Worm (Caenorhabditis elegans) whole organism, mixed stage, embryonic: ENCODE results near the gene C16C10.9.
A peak's percentile ranks its signal among the peaks of the same experiment; 100 is the strongest.

Source experiments
- M03D4.4 ChIP-seq: sonication (generic microtip); optimal IDR thresholded peaks from 2 replicates; lab custom pipeline; 2017; ENCODE audit warnings: mild to moderate bottlenecking, missing genetic modification characterization, missing compliant biosample characterization
- bed-3 ChIP-seq: fragments of 200-800 bp; sonication (Bioruptor generic); optimal IDR thresholded peaks from 3 replicates; lab custom pipeline; 2018; ENCODE audit warnings: mild to moderate bottlenecking, missing genetic modification characterization, moderate library complexity, missing compliant biosample characterization
- blmp-1 ChIP-seq: fragments of 150-350 bp; optimal IDR thresholded peaks from 2 replicates; lab custom pipeline; 2014; ENCODE audit warnings: missing biosample characterization, missing genetic modification characterization
- ceh-39 ChIP-seq: fragments of 150-350 bp; optimal IDR thresholded peaks from 2 replicates; lab custom pipeline; 2014; ENCODE audit warnings: missing biosample characterization, missing genetic modification characterization
- ceh-43 ChIP-seq: fragments of 200-800 bp; sonication (Bioruptor generic); optimal IDR thresholded peaks from 2 replicates; lab custom pipeline; 2018; ENCODE audit warnings: mild to moderate bottlenecking, missing genetic modification characterization, moderate library complexity, missing compliant biosample characterization
- ces-1 ChIP-seq: fragments of 150-350 bp; optimal IDR thresholded peaks from 2 replicates; lab custom pipeline; 2014; ENCODE audit warnings: missing biosample characterization, missing genetic modification reagents, missing genetic modification characterization
- cnd-1 ChIP-seq: fragments of 200-800 bp; sonication (Bioruptor generic); optimal IDR thresholded peaks from 2 replicates; lab custom pipeline; 2018; ENCODE audit warnings: mild to moderate bottlenecking, missing genetic modification characterization, missing compliant biosample characterization
- drap-1 ChIP-seq: fragments of 200-800 bp; sonication (Bioruptor generic); optimal IDR thresholded peaks from 3 replicates; lab custom pipeline; 2018; ENCODE audit warnings: mild to moderate bottlenecking, missing genetic modification characterization, missing compliant biosample characterization
- elt-1 ChIP-seq: sonication (generic microtip); optimal IDR thresholded peaks from 2 replicates; lab custom pipeline; 2017; ENCODE audit warnings: missing genetic modification characterization, mild to moderate bottlenecking, missing compliant biosample characterization, antibody characterized with exemption, moderate library complexity, borderline replicate concordance; ENCODE audit not compliant: insufficient read depth
- elt-3 ChIP-seq: fragments of 150-350 bp; optimal IDR thresholded peaks from 2 replicates; lab custom pipeline; 2014; ENCODE audit warnings: missing biosample characterization, missing genetic modification characterization
- ham-2 ChIP-seq: fragments of 200-800 bp; sonication (Bioruptor generic); optimal IDR thresholded peaks from 2 replicates; lab custom pipeline; 2018; ENCODE audit warnings: mild to moderate bottlenecking, missing genetic modification characterization, missing compliant biosample characterization
- lin-13 ChIP-seq: fragments of 150-350 bp; optimal IDR thresholded peaks from 2 replicates; lab custom pipeline; 2014; ENCODE audit warnings: missing biosample characterization, missing genetic modification characterization
- lin-32 ChIP-seq: fragments of 200-800 bp; sonication (Bioruptor generic); optimal IDR thresholded peaks from 2 replicates; lab custom pipeline; 2018; ENCODE audit warnings: mild to moderate bottlenecking, missing genetic modification characterization, missing compliant biosample characterization
- lsy-2 ChIP-seq: fragments of 150-350 bp; optimal IDR thresholded peaks from 2 replicates; lab custom pipeline; 2014; ENCODE audit warnings: missing biosample characterization, missing genetic modification characterization
- mab-5 ChIP-seq: fragments of 150-350 bp; optimal IDR thresholded peaks from 2 replicates; lab custom pipeline; 2014; ENCODE audit warnings: missing biosample characterization, missing genetic modification characterization
- mep-1 ChIP-seq: fragments of 150-350 bp; optimal IDR thresholded peaks from 2 replicates; lab custom pipeline; 2017; ENCODE audit warnings: missing biosample characterization, missing genetic modification reagents, missing genetic modification characterization, inconsistent platforms
- mls-2 ChIP-seq: sonication (generic microtip); optimal IDR thresholded peaks from 2 replicates; lab custom pipeline; 2016; ENCODE audit warnings: mild to moderate bottlenecking, missing genetic modification characterization, moderate library complexity, missing compliant biosample characterization
- nhr-12 ChIP-seq: fragments of 150-350 bp; optimal IDR thresholded peaks from 2 replicates; lab custom pipeline; 2014; ENCODE audit warnings: missing biosample characterization, missing genetic modification characterization
- nhr-2 ChIP-seq: fragments of 150-350 bp; optimal IDR thresholded peaks from 2 replicates; lab custom pipeline; 2014; ENCODE audit warnings: missing biosample characterization, missing genetic modification characterization
- nhr-237 ChIP-seq: fragments of 150-350 bp; optimal IDR thresholded peaks from 2 replicates; lab custom pipeline; 2014; ENCODE audit warnings: missing biosample characterization, missing genetic modification characterization
- nhr-28 ChIP-seq: fragments of 150-350 bp; optimal IDR thresholded peaks from 2 replicates; lab custom pipeline; 2014; ENCODE audit warnings: missing biosample characterization, missing genetic modification characterization
- nhr-76 ChIP-seq: sonication (generic microtip); optimal IDR thresholded peaks from 2 replicates; lab custom pipeline; 2017; ENCODE audit warnings: missing biosample characterization, missing genetic modification characterization
- pha-4 ChIP-seq: fragments of 150-350 bp; optimal IDR thresholded peaks from 2 replicates; lab custom pipeline; 2018; ENCODE audit warnings: missing biosample characterization, missing genetic modification reagents, missing genetic modification characterization
- sem-2 ChIP-seq: fragments of 200-800 bp; sonication (Bioruptor generic); optimal IDR thresholded peaks from 2 replicates; lab custom pipeline; 2018; ENCODE audit warnings: mild to moderate bottlenecking, missing genetic modification characterization, missing compliant biosample characterization
- snpc-4 ChIP-seq: fragments of 150-350 bp; optimal IDR thresholded peaks from 2 replicates; lab custom pipeline; 2014; ENCODE audit warnings: missing biosample characterization, missing genetic modification characterization
- tbx-8 ChIP-seq: fragments of 200-800 bp; sonication (Bioruptor generic); optimal IDR thresholded peaks from 2 replicates; lab custom pipeline; 2018; ENCODE audit warnings: mild to moderate bottlenecking, missing genetic modification characterization, moderate library complexity, missing compliant biosample characterization
- unc-120 ChIP-seq: sonication (generic microtip); optimal IDR thresholded peaks from 2 replicates; lab custom pipeline; 2017; ENCODE audit warnings: missing genetic modification characterization, missing compliant biosample characterization; ENCODE audit not compliant: poor library complexity, severe bottlenecking
- unc-39 ChIP-seq: fragments of 150-350 bp; optimal IDR thresholded peaks from 2 replicates; lab custom pipeline; 2014; ENCODE audit warnings: missing biosample characterization, missing genetic modification characterization
- unc-62 ChIP-seq: fragments of 150-350 bp; optimal IDR thresholded peaks from 2 replicates; lab custom pipeline; 2014; ENCODE audit warnings: missing biosample characterization, missing genetic modification reagents, missing genetic modification characterization
- zip-8 ChIP-seq: fragments of 150-350 bp; optimal IDR thresholded peaks from 2 replicates; lab custom pipeline; 2014; ENCODE audit warnings: missing biosample characterization, missing genetic modification characterization
- ztf-11 ChIP-seq: fragments of 150-350 bp; optimal IDR thresholded peaks from 2 replicates; lab custom pipeline; 2014; ENCODE audit warnings: missing biosample characterization, missing genetic modification characterization

C16C10.9 gene

DNA sequence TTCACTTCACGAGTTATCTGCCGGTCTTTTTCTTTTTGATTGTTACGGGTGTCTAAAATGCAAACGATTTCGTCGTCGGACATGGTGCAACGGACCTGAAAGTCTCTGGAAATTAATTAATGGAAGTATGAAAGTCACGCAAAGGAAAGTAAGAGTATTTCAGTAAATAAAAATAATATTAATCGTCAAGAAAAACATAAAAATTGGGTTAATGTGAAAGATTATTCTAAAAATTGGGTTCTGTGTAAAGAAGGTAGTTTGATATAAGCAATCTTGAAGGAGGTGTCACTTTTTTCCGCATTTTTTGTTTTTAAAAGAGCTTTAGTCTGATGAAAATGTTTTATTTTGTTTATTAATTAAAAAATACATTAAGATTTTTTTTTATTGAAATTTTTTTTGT lies at the start of gene C16C10.9:
TSS of gene C16C10.9 (minus strand) at position 101 of the 400 bp plus-strand sequence.
- TF ChIP-seq nhr-2 (no peak), unc-120 (tag; lab: Kevin White, UChicago) (no peak), unc-62 (GFP tag; lab: Kevin White, UChicago) (no peak), blmp-1 (no peak), nhr-237 (tag; lab: Kevin White, UChicago) (no peak), unc-39 (tag; lab: Kevin White, UChicago) (no peak), M03D4.4 (tag; lab: Kevin White, UChicago) (no peak), mep-1 (tag; lab: Kevin White, UChicago) (no peak), tbx-8 (GFP tag; lab: Kevin White, UChicago) (no peak), mab-5 (tag; lab: Kevin White, UChicago) (no peak), cnd-1 (no peak), elt-3 (tag; lab: Kevin White, UChicago) (no peak), drap-1 (GFP tag; lab: Kevin White, UChicago) (no peak), ceh-43 (no peak)

DNA sequence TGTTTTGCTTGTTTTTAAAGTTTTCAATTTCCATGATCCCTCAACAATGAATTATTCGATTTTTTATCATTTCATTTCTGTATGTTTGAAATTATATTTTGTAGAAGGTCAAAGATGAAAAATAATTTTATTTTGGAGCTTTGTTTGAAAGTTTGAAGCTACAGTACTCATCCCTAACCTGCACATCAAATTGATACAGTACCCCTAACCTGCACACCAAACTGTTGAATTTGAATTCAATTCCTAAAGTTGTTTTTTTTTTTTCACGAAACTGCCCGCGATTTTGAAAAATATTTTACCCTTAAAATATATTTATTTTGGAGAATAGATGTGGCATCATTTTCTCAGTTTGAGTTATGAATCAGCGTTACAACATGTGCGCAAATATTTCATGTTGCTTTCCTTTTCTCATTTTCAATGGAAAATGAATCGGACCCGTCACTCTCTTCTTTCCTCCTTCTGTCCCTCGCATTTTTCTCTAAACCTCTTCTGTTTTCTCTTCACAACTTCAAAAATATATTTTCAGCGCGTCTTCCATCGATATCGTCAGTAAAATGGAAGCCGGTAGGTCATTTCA lies 48.6 kb upstream of the C16C10.9 start, which contains the start of gene R74.8:
TSS of gene R74.8 (plus strand) at position 527 of the 577 bp plus-strand sequence.
- TF ChIP-seq unc-62 (GFP tag; lab: Kevin White, UChicago) (peak; percentile 13), ceh-39 (no peak)

DNA sequence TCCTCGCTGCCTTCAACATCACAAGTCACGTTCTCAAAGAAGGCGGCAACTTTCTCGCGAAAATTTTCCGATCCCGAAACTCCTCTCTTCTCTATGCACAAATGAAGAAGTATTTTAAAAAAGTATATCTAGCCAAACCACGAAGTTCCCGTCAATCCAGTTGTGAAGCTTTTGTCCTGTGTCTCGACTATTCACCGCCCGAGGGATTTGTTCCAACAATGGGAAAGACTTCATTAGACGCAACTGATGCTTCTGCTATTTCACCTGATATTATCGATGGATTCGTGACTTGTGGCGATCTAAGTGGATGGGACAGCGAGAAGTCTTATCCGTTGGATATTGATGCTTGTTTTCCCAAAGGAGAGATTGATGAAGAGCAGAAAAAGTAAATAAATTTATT lies 47.8 kb upstream of the C16C10.9 start:
- TF ChIP-seq bed-3 (GFP tag; lab: Kevin White, UChicago) (no peak), zip-8 (tag; lab: Kevin White, UChicago) (no peak), ztf-11 (tag; lab: Kevin White, UChicago) (no peak), nhr-76 (tag; lab: Kevin White, UChicago) (no peak), sem-2 (GFP tag; lab: Kevin White, UChicago) (no peak), cnd-1 (no peak), snpc-4 (tag; lab: Kevin White, UChicago) (no peak), drap-1 (GFP tag; lab: Kevin White, UChicago) (no peak), unc-62 (GFP tag; lab: Kevin White, UChicago) (no peak), ceh-43 (no peak), elt-1 (tag; lab: Kevin White, UChicago) (no peak), pha-4 (no peak)

DNA sequence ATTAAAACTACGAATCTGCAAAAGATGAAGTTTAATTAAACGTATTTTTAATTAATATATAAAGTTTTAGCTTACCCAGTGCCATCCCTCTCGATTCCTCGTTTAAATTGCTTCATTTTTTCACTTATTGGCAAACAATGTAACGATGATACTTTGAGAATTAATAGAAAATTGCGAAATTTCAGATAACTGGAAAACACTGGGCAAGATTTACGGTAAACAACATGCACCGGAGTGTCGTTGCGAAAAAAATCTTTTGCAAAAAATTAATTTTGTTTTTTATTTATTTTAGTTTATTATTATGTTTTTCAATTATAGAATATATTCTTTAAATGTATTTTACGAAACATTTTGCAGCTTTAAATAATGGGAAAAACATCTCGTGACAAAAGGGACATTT lies 46.9 kb upstream of the C16C10.9 start, which contains the start of the genes pelo-1 and R74.7:
TSS of gene pelo-1 (minus strand) at position 151 of the 400 bp plus-strand sequence.
TSS of gene R74.7 (plus strand) at position 358 of the 400 bp plus-strand sequence.
- TF ChIP-seq ces-1 (GFP tag; lab: Kevin White, UChicago) (peak; percentile 14), nhr-2 (no peak)

DNA sequence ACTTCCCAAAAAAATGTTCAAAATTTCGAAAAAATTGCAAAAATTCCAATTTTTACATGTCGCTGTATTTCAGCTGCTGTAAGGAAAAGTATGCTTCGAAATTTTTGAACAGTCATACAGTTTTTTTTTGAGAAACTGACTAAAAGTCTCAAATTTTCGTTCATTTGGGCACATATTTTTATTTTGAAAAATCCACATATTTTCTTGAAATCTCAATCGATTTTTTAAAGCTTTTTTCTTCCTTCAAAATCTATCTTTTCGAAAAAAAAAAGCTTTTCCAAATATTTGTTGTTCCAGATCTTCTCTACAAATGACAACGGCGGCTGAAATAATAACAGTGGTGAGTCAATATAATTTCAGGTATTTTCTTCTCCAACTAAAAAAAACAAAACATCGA lies 39.8 kb upstream of the C16C10.9 start, which contains the start of gene asd-1:
TSS of gene asd-1 (plus strand) at position 298 of the 397 bp plus-strand sequence.
- TF ChIP-seq bed-3 (GFP tag; lab: Kevin White, UChicago) (no peak), blmp-1 (no peak), ztf-11 (tag; lab: Kevin White, UChicago) (no peak), ceh-39 (no peak), nhr-12 (no peak), ces-1 (GFP tag; lab: Kevin White, UChicago) (no peak), nhr-28 (tag; lab: Kevin White, UChicago) (no peak), lin-13 (tag; lab: Kevin White, UChicago) (no peak), cnd-1 (no peak), sem-2 (GFP tag; lab: Kevin White, UChicago) (no peak), pha-4 (no peak), nhr-237 (tag; lab: Kevin White, UChicago) (no peak), ceh-43 (no peak)

DNA sequence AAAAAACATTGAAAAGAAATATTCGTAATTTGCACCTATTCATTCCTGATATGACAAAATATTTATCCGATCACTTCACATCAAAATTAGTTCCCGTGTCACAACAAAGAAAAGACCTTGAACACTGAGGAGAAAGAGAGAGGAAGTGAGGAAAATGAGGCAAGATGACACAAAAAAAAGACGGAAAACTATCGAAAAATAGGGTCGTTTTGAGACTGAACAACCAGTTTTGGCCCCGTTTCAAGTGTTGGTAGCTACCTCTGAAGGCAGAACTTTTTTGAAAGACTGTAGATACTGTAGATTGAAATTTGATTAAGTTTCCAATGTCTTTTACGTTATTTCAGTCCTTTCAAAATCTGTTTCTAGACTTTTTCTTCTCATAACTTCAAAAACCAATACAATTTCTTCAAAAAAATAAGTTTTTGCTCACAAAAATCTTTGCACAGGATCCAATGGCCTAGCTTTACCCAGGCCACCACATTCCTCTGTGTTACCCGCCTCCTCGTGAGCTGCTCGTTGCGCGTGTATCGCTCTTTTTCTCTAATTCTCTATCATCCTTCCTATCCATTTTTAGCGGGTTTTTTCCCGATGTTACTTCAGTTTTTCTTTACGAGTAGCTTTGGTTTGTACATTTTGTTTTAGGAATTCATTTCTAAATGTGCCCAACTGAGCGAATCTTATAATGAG lies 39.2 kb upstream of the C16C10.9 start:
- TF ChIP-seq pha-4 (no peak), elt-3 (tag; lab: Kevin White, UChicago) (no peak), unc-120 (tag; lab: Kevin White, UChicago) (peak; percentile 88), tbx-8 (GFP tag; lab: Kevin White, UChicago) (no peak), ham-2 (GFP tag; lab: Kevin White, UChicago) (no peak), lsy-2 (tag; lab: Kevin White, UChicago) (peak; percentile 50), mep-1 (tag; lab: Kevin White, UChicago) (peak; percentile 37), elt-1 (tag; lab: Kevin White, UChicago) (no peak), M03D4.4 (tag; lab: Kevin White, UChicago) (no peak), nhr-12 (no peak), drap-1 (GFP tag; lab: Kevin White, UChicago) (no peak), ces-1 (GFP tag; lab: Kevin White, UChicago) (peak; percentile 15), snpc-4 (tag; lab: Kevin White, UChicago) (no peak), zip-8 (tag; lab: Kevin White, UChicago) (no peak), nhr-28 (tag; lab: Kevin White, UChicago) (no peak), blmp-1 (no peak), mls-2 (tag; lab: Kevin White, UChicago) (peak; percentile 4), ceh-43 (no peak), sem-2 (GFP tag; lab: Kevin White, UChicago) (no peak), unc-62 (GFP tag; lab: Kevin White, UChicago) (no peak), lin-13 (tag; lab: Kevin White, UChicago) (no peak), lin-32 (GFP tag; lab: Kevin White, UChicago) (no peak), bed-3 (GFP tag; lab: Kevin White, UChicago) (no peak), nhr-76 (tag; lab: Kevin White, UChicago) (no peak), ceh-39 (peak; percentile 22), mab-5 (tag; lab: Kevin White, UChicago) (no peak), ztf-11 (tag; lab: Kevin White, UChicago) (no peak), nhr-237 (tag; lab: Kevin White, UChicago) (peak; percentile 5)
